Worm (Caenorhabditis elegans) whole organism, mixed stage, embryonic: ENCODE results near the gene cdr-6.

Source experiments
- M03D4.4 ChIP-seq: sonication (generic microtip); optimal IDR thresholded peaks from 2 replicates; lab custom pipeline; 2017; ENCODE audit warnings: mild to moderate bottlenecking, missing genetic modification characterization, missing compliant biosample characterization
- blmp-1 ChIP-seq: fragments of 150-350 bp; optimal IDR thresholded peaks from 2 replicates; lab custom pipeline; 2014; ENCODE audit warnings: missing biosample characterization, missing genetic modification characterization
- ceh-43 ChIP-seq: fragments of 200-800 bp; sonication (Bioruptor generic); optimal IDR thresholded peaks from 2 replicates; lab custom pipeline; 2018; ENCODE audit warnings: mild to moderate bottlenecking, missing genetic modification characterization, moderate library complexity, missing compliant biosample characterization
- ceh-83 ChIP-seq: fragments of 200-800 bp; sonication (Bioruptor generic); optimal IDR thresholded peaks from 2 replicates; lab custom pipeline; 2018; ENCODE audit warnings: mild to moderate bottlenecking, missing genetic modification characterization, missing compliant biosample characterization
- ces-1 ChIP-seq: fragments of 150-350 bp; optimal IDR thresholded peaks from 2 replicates; lab custom pipeline; 2014; ENCODE audit warnings: missing biosample characterization, missing genetic modification reagents, missing genetic modification characterization
- drap-1 ChIP-seq: fragments of 200-800 bp; sonication (Bioruptor generic); optimal IDR thresholded peaks from 3 replicates; lab custom pipeline; 2018; ENCODE audit warnings: mild to moderate bottlenecking, missing genetic modification characterization, missing compliant biosample characterization
- elt-1 ChIP-seq: sonication (generic microtip); optimal IDR thresholded peaks from 2 replicates; lab custom pipeline; 2017; ENCODE audit warnings: missing genetic modification characterization, mild to moderate bottlenecking, missing compliant biosample characterization, antibody characterized with exemption, moderate library complexity, borderline replicate concordance; ENCODE audit not compliant: insufficient read depth
- flh-1 ChIP-seq: fragments of 200-800 bp; sonication (Bioruptor generic); optimal IDR thresholded peaks from 2 replicates; lab custom pipeline; 2018; ENCODE audit warnings: mild to moderate bottlenecking, missing genetic modification characterization, moderate library complexity, missing compliant biosample characterization
- ham-2 ChIP-seq: fragments of 200-800 bp; sonication (Bioruptor generic); optimal IDR thresholded peaks from 2 replicates; lab custom pipeline; 2018; ENCODE audit warnings: mild to moderate bottlenecking, missing genetic modification characterization, missing compliant biosample characterization
- hlh-1 ChIP-seq: fragments of 150-350 bp; optimal IDR thresholded peaks from 2 replicates; lab custom pipeline; 2014; ENCODE audit warnings: missing biosample characterization, missing genetic modification reagents, missing genetic modification characterization
- lin-13 ChIP-seq: fragments of 150-350 bp; optimal IDR thresholded peaks from 2 replicates; lab custom pipeline; 2014; ENCODE audit warnings: missing biosample characterization, missing genetic modification characterization
- lsy-2 ChIP-seq: fragments of 150-350 bp; optimal IDR thresholded peaks from 2 replicates; lab custom pipeline; 2014; ENCODE audit warnings: missing biosample characterization, missing genetic modification characterization
- mab-5 ChIP-seq: fragments of 150-350 bp; optimal IDR thresholded peaks from 2 replicates; lab custom pipeline; 2014; ENCODE audit warnings: missing biosample characterization, missing genetic modification characterization
- mep-1 ChIP-seq: fragments of 150-350 bp; optimal IDR thresholded peaks from 2 replicates; lab custom pipeline; 2017; ENCODE audit warnings: missing biosample characterization, missing genetic modification reagents, missing genetic modification characterization, inconsistent platforms
- mls-2 ChIP-seq: sonication (generic microtip); optimal IDR thresholded peaks from 2 replicates; lab custom pipeline; 2016; ENCODE audit warnings: mild to moderate bottlenecking, missing genetic modification characterization, moderate library complexity, missing compliant biosample characterization
- nhr-12 ChIP-seq: fragments of 150-350 bp; optimal IDR thresholded peaks from 2 replicates; lab custom pipeline; 2014; ENCODE audit warnings: missing biosample characterization, missing genetic modification characterization
- nhr-2 ChIP-seq: fragments of 150-350 bp; optimal IDR thresholded peaks from 2 replicates; lab custom pipeline; 2014; ENCODE audit warnings: missing biosample characterization, missing genetic modification characterization
- nhr-237 ChIP-seq: fragments of 150-350 bp; optimal IDR thresholded peaks from 2 replicates; lab custom pipeline; 2014; ENCODE audit warnings: missing biosample characterization, missing genetic modification characterization
- nhr-28 ChIP-seq: fragments of 150-350 bp; optimal IDR thresholded peaks from 2 replicates; lab custom pipeline; 2014; ENCODE audit warnings: missing biosample characterization, missing genetic modification characterization
- nhr-76 ChIP-seq: sonication (generic microtip); optimal IDR thresholded peaks from 2 replicates; lab custom pipeline; 2017; ENCODE audit warnings: missing biosample characterization, missing genetic modification characterization
- pha-4 ChIP-seq: fragments of 150-350 bp; optimal IDR thresholded peaks from 2 replicates; lab custom pipeline; 2018; ENCODE audit warnings: missing biosample characterization, missing genetic modification reagents, missing genetic modification characterization
- sem-2 ChIP-seq: fragments of 200-800 bp; sonication (Bioruptor generic); optimal IDR thresholded peaks from 2 replicates; lab custom pipeline; 2018; ENCODE audit warnings: mild to moderate bottlenecking, missing genetic modification characterization, missing compliant biosample characterization
- snpc-4 ChIP-seq: fragments of 150-350 bp; optimal IDR thresholded peaks from 2 replicates; lab custom pipeline; 2014; ENCODE audit warnings: missing biosample characterization, missing genetic modification characterization
- sptf-1 ChIP-seq: sonication (generic microtip); optimal IDR thresholded peaks from 2 replicates; lab custom pipeline; 2017; ENCODE audit warnings: mild to moderate bottlenecking, missing genetic modification characterization, moderate library complexity, missing compliant biosample characterization
- tbx-8 ChIP-seq: fragments of 200-800 bp; sonication (Bioruptor generic); optimal IDR thresholded peaks from 2 replicates; lab custom pipeline; 2018; ENCODE audit warnings: mild to moderate bottlenecking, missing genetic modification characterization, moderate library complexity, missing compliant biosample characterization
- unc-120 ChIP-seq: sonication (generic microtip); optimal IDR thresholded peaks from 2 replicates; lab custom pipeline; 2017; ENCODE audit warnings: missing genetic modification characterization, missing compliant biosample characterization; ENCODE audit not compliant: poor library complexity, severe bottlenecking
- unc-39 ChIP-seq: fragments of 150-350 bp; optimal IDR thresholded peaks from 2 replicates; lab custom pipeline; 2014; ENCODE audit warnings: missing biosample characterization, missing genetic modification characterization
- unc-62 ChIP-seq: fragments of 150-350 bp; optimal IDR thresholded peaks from 2 replicates; lab custom pipeline; 2014; ENCODE audit warnings: missing biosample characterization, missing genetic modification reagents, missing genetic modification characterization
- zip-8 ChIP-seq: fragments of 150-350 bp; optimal IDR thresholded peaks from 2 replicates; lab custom pipeline; 2014; ENCODE audit warnings: missing biosample characterization, missing genetic modification characterization
- ztf-11 ChIP-seq: fragments of 150-350 bp; optimal IDR thresholded peaks from 2 replicates; lab custom pipeline; 2014; ENCODE audit warnings: missing biosample characterization, missing genetic modification characterization

cdr-6 gene

ce11 chrV:12410416-12411001, 3.0 kb downstream of the cdr-6 start, which contains the start of gene hrg-2:
hrg-2 (minus strand) TSS chrV:12410513.
- TF ChIP-seq nhr-2 (no peak), unc-120 (tag; lab: Kevin White, UChicago) (no peak), mab-5 (no peak), ceh-43 (GFP tag; lab: Kevin White, UChicago) (no peak), pha-4 (no peak), nhr-12 (tag; lab: Kevin White, UChicago) (no peak), sem-2 (no peak), unc-62 (GFP tag; lab: Kevin White, UChicago) (no peak), ceh-83 (GFP tag; lab: Kevin White, UChicago) (no peak), lin-13 (tag; lab: Kevin White, UChicago) (no peak), ham-2 (no peak), sptf-1 (tag; lab: Kevin White, UChicago) (no peak), tbx-8 (GFP tag; lab: Kevin White, UChicago) (no peak), nhr-28 (tag; lab: Kevin White, UChicago) (no peak), nhr-237 (no peak), M03D4.4 (no peak), flh-1 (GFP tag; lab: Kevin White, UChicago) (no peak), mls-2 (tag; lab: Kevin White, UChicago) (no peak), hlh-1 (tag; lab: Kevin White, UChicago) (no peak), nhr-76 (tag; lab: Kevin White, UChicago) (no peak)

- TF ChIP-seq ceh-43 (GFP tag; lab: Kevin White, UChicago) = no peak
- TF ChIP-seq nhr-237 = no peak
- TF ChIP-seq nhr-2 = no peak
- TF ChIP-seq mep-1 (tag; lab: Kevin White, UChicago) = no peak
- no peak for TF ChIP-seq ztf-11 (tag; lab: Kevin White, UChicago)
- TF ChIP-seq drap-1 (GFP tag; lab: Kevin White, UChicago) = no peak
- no peak for TF ChIP-seq ham-2
- TF ChIP-seq unc-39 (tag; lab: Kevin White, UChicago) = no peak
- TF ChIP-seq unc-120 (tag; lab: Kevin White, UChicago) = no peak
- no peak for TF ChIP-seq tbx-8 (GFP tag; lab: Kevin White, UChicago)
- TF ChIP-seq sptf-1 (tag; lab: Kevin White, UChicago) = no peak
- TF ChIP-seq ceh-83 (GFP tag; lab: Kevin White, UChicago) = no peak
- no peak for TF ChIP-seq elt-1 (tag; lab: Kevin White, UChicago)
- no peak for TF ChIP-seq unc-62 (GFP tag; lab: Kevin White, UChicago)
- TF ChIP-seq hlh-1 (tag; lab: Kevin White, UChicago) = no peak
- TF ChIP-seq nhr-28 (tag; lab: Kevin White, UChicago) = no peak
- no peak for TF ChIP-seq zip-8
- TF ChIP-seq ces-1 (GFP tag; lab: Kevin White, UChicago) = no peak
- TF ChIP-seq mls-2 (tag; lab: Kevin White, UChicago) = no peak
Observed at ce11 chrV:12408996-12409395, 4.5 kb downstream of the cdr-6 start.

ce11 chrV:12408525-12408924, 5.0 kb downstream of the cdr-6 start, which contains the start of gene cdr-4:
cdr-4 (minus strand) TSS chrV:12408625.
- TF ChIP-seq lsy-2 (tag; lab: Kevin White, UChicago) (no peak), unc-62 (GFP tag; lab: Kevin White, UChicago) (no peak), mls-2 (tag; lab: Kevin White, UChicago) (no peak), blmp-1 (tag; lab: Kevin White, UChicago) (no peak), ceh-43 (GFP tag; lab: Kevin White, UChicago) (no peak), mep-1 (tag; lab: Kevin White, UChicago) (no peak), hlh-1 (tag; lab: Kevin White, UChicago) (no peak)
- TF ChIP-seq, all 35 proteins: peak for 0

- TF ChIP-seq sptf-1 (tag; lab: Kevin White, UChicago) (peak; percentile 11), zip-8 (no peak), snpc-4 (tag; lab: Kevin White, UChicago) (no peak)
Observed at ce11 chrV:12406514-12406913, 7.0 kb downstream of the cdr-6 start.

- TF ChIP-seq ztf-11 (tag; lab: Kevin White, UChicago) (no peak), ces-1 (GFP tag; lab: Kevin White, UChicago) (no peak), snpc-4 (tag; lab: Kevin White, UChicago) (no peak), mab-5 (no peak)
Observed at ce11 chrV:12405929-12406328, 7.6 kb downstream of the cdr-6 start, which contains the start of gene K01D12.10. K01D12.10 (plus strand) TSS chrV:12406229.
